Fruit fly (Drosophila melanogaster) whole organism, prepupa: Measurements from ENCODE around the gene GluRIIA.

Source experiments
- Blimp-1 ChIP-seq: fragments of 200-800 bp; sonication (Bioruptor generic); optimal IDR thresholded peaks from 3 replicates; lab custom pipeline; 2017; ENCODE audit warnings: missing biosample characterization, missing genetic modification characterization, mild to moderate bottlenecking, moderate library complexity, missing genetic modification reagents
- CG10631 ChIP-seq: fragments of 200-800 bp; sonication (Bioruptor generic); optimal IDR thresholded peaks from 2 replicates; lab custom pipeline; 2016; ENCODE audit warnings: missing biosample characterization, missing genetic modification characterization
- CG10669 ChIP-seq: fragments of 200-800 bp; sonication (Bioruptor generic); optimal IDR thresholded peaks from 3 replicates; lab custom pipeline; 2018; ENCODE audit warnings: missing biosample characterization, mild to moderate bottlenecking, missing genetic modification characterization, moderate library complexity
- CG11294 ChIP-seq: fragments of 200-800 bp; sonication (Bioruptor generic); IDR thresholded peaks from 2 replicates; pipeline ENCODE4 v1.3.6; 2022; ENCODE audit warnings: missing biosample characterization, missing genetic modification characterization
- CG11762 ChIP-seq: fragments of 200-800 bp; sonication (Bioruptor generic); optimal IDR thresholded peaks from 3 replicates; lab custom pipeline; 2016; ENCODE audit warnings: missing biosample characterization, missing genetic modification characterization; ENCODE audit not compliant: insufficient read depth
- CG11902 ChIP-seq: fragments of 200-800 bp; sonication (Bioruptor generic); optimal IDR thresholded peaks from 3 replicates; lab custom pipeline; 2016; ENCODE audit warnings: missing biosample characterization, missing genetic modification characterization
- CG15336 ChIP-seq: fragments of 200-800 bp; sonication (Bioruptor generic); IDR thresholded peaks from 2 replicates; pipeline ENCODE4 v1.3.6; 2022; ENCODE audit warnings: missing biosample characterization, missing genetic modification characterization
- CG1621 ChIP-seq: fragments of 200-800 bp; sonication (Bioruptor generic); optimal IDR thresholded peaks from 3 replicates; lab custom pipeline; 2018; ENCODE audit warnings: missing biosample characterization, mild to moderate bottlenecking, missing genetic modification characterization
- CG16779 ChIP-seq: fragments of 200-800 bp; sonication (Bioruptor generic); optimal IDR thresholded peaks from 3 replicates; lab custom pipeline; 2017; ENCODE audit warnings: missing biosample characterization, mild to moderate bottlenecking, missing genetic modification characterization
- CG3032 ChIP-seq: fragments of 200-800 bp; optimal IDR thresholded peaks from 2 replicates; lab custom pipeline; 2019; ENCODE audit warnings: missing biosample characterization, mild to moderate bottlenecking, missing genetic modification characterization, moderate library complexity
- CG31627 ChIP-seq: fragments of 200-800 bp; sonication (Bioruptor generic); optimal IDR thresholded peaks from 3 replicates; lab custom pipeline; 2016; ENCODE audit warnings: missing biosample characterization, missing genetic modification characterization
- CG32006 ChIP-seq: fragments of 200-800 bp; sonication (Bioruptor generic); optimal IDR thresholded peaks from 3 replicates; lab custom pipeline; 2017; ENCODE audit warnings: missing biosample characterization, mild to moderate bottlenecking, missing genetic modification characterization
- CG34406 ChIP-seq: fragments of 200-800 bp; sonication (Bioruptor generic); optimal IDR thresholded peaks from 3 replicates; lab custom pipeline; 2016; ENCODE audit warnings: missing biosample characterization, missing genetic modification characterization
- CG3919 ChIP-seq: fragments of 200-800 bp; sonication (Bioruptor generic); optimal IDR thresholded peaks from 3 replicates; lab custom pipeline; 2016; ENCODE audit warnings: missing biosample characterization, missing genetic modification characterization
- CG6163 ChIP-seq: fragments of 200-800 bp; sonication (Bioruptor generic); IDR thresholded peaks from 3 replicates; pipeline ENCODE4 v1.3.6; 2022; ENCODE audit warnings: missing biosample characterization, missing genetic modification characterization
- CG6792 ChIP-seq: fragments of 200-800 bp; sonication (Bioruptor generic); optimal IDR thresholded peaks from 3 replicates; lab custom pipeline; 2016; ENCODE audit warnings: missing biosample characterization, missing genetic modification characterization
- CG6808 ChIP-seq: fragments of 200-800 bp; sonication (Bioruptor generic); optimal IDR thresholded peaks from 3 replicates; lab custom pipeline; 2017; ENCODE audit warnings: missing biosample characterization, missing genetic modification characterization, mild to moderate bottlenecking, moderate library complexity, missing genetic modification reagents
- CG6854 ChIP-seq: fragments of 200-800 bp; sonication (Bioruptor generic); optimal IDR thresholded peaks from 2 replicates; lab custom pipeline; 2017; ENCODE audit warnings: missing biosample characterization, mild to moderate bottlenecking, missing genetic modification characterization
- CG8632 ChIP-seq: fragments of 200-800 bp; sonication (Bioruptor generic); optimal IDR thresholded peaks from 3 replicates; lab custom pipeline; 2016; ENCODE audit warnings: missing biosample characterization, missing genetic modification characterization
- CG9139 ChIP-seq: fragments of 200-800 bp; sonication (Bioruptor generic); optimal IDR thresholded peaks from 3 replicates; lab custom pipeline; 2017; ENCODE audit warnings: missing biosample characterization, mild to moderate bottlenecking, missing genetic modification characterization
- Eip75B ChIP-seq: fragments of 200-800 bp; sonication (Bioruptor generic); optimal IDR thresholded peaks from 3 replicates; lab custom pipeline; 2016; ENCODE audit warnings: missing biosample characterization, missing genetic modification characterization
- Eip78C ChIP-seq: fragments of 200-800 bp; sonication (Bioruptor generic); peaks from one replicate; lab custom pipeline; 2016; ENCODE audit warnings: missing biosample characterization, missing genetic modification characterization
- Eip93F ChIP-seq: fragments of 200-800 bp; sonication (Bioruptor generic); optimal IDR thresholded peaks from 2 replicates; lab custom pipeline; 2016; ENCODE audit warnings: missing biosample characterization, mild to moderate bottlenecking, missing genetic modification characterization
- Ets21C ChIP-seq: fragments of 200-800 bp; sonication (Bioruptor generic); optimal IDR thresholded peaks from 3 replicates; lab custom pipeline; 2016; ENCODE audit warnings: missing biosample characterization, missing genetic modification characterization
- Ets96B ChIP-seq: fragments of 200-800 bp; optimal IDR thresholded peaks from 2 replicates; lab custom pipeline; 2019; ENCODE audit warnings: missing biosample characterization, mild to moderate bottlenecking, missing genetic modification characterization, moderate library complexity
- Gug ChIP-seq: fragments of 200-800 bp; sonication (Bioruptor generic); IDR thresholded peaks from 2 replicates; pipeline ENCODE4 v1.3.6; 2022; ENCODE audit warnings: missing biosample characterization, missing genetic modification characterization
- Hr38 ChIP-seq: sonication (Bioruptor generic); optimal IDR thresholded peaks from 2 replicates; lab custom pipeline; 2016; ENCODE audit warnings: missing biosample characterization, missing genetic modification characterization
- Hr4 ChIP-seq: fragments of 200-800 bp; sonication (Bioruptor generic); optimal IDR thresholded peaks from 3 replicates; lab custom pipeline; 2016; ENCODE audit warnings: missing biosample characterization, missing genetic modification characterization
- Lpt ChIP-seq: fragments of 200-800 bp; sonication (Bioruptor generic); optimal IDR thresholded peaks from 3 replicates; lab custom pipeline; 2016; ENCODE audit warnings: missing biosample characterization, missing genetic modification characterization
- Smox ChIP-seq: fragments of 200-800 bp; sonication (Bioruptor generic); optimal IDR thresholded peaks from 3 replicates; lab custom pipeline; 2016; ENCODE audit warnings: missing biosample characterization, missing genetic modification characterization
- Sox102F ChIP-seq: fragments of 200-800 bp; sonication (Bioruptor generic); optimal IDR thresholded peaks from 2 replicates; lab custom pipeline; 2016; ENCODE audit warnings: missing biosample characterization, mild to moderate bottlenecking, missing genetic modification characterization
- Sox14 ChIP-seq: fragments of 200-800 bp; sonication (Bioruptor generic); optimal IDR thresholded peaks from 3 replicates; lab custom pipeline; 2016; ENCODE audit warnings: missing biosample characterization, missing genetic modification characterization
- achi ChIP-seq: fragments of 200-800 bp; sonication (Bioruptor generic); optimal IDR thresholded peaks from 3 replicates; lab custom pipeline; 2016; ENCODE audit warnings: missing biosample characterization, missing genetic modification characterization
- cyc ChIP-seq: fragments of 200-800 bp; sonication (Bioruptor generic); optimal IDR thresholded peaks from 3 replicates; lab custom pipeline; 2016; ENCODE audit warnings: missing biosample characterization, missing genetic modification characterization
- dac ChIP-seq: fragments of 200-800 bp; sonication (Bioruptor generic); optimal IDR thresholded peaks from 2 replicates; lab custom pipeline; 2017; ENCODE audit warnings: missing biosample characterization, mild to moderate bottlenecking, missing genetic modification characterization
- dsx ChIP-seq: fragments of 200-800 bp; optimal IDR thresholded peaks from 3 replicates; lab custom pipeline; 2019; ENCODE audit warnings: missing biosample characterization, mild to moderate bottlenecking, missing genetic modification characterization, moderate library complexity; ENCODE audit not compliant: poor library complexity, severe bottlenecking
- eg ChIP-seq: fragments of 200-800 bp; sonication (Bioruptor generic); IDR thresholded peaks from 3 replicates; pipeline ENCODE4 v1.3.6; 2022; ENCODE audit warnings: missing biosample characterization, missing genetic modification characterization
- esn ChIP-seq: fragments of 200-800 bp; sonication (Bioruptor generic); optimal IDR thresholded peaks from 2 replicates; lab custom pipeline; 2016; ENCODE audit warnings: missing biosample characterization, mild to moderate bottlenecking, missing genetic modification characterization, moderate library complexity
- fd59A ChIP-seq: fragments of 200-800 bp; sonication (Bioruptor generic); optimal IDR thresholded peaks from 2 replicates; lab custom pipeline; 2017; ENCODE audit warnings: missing biosample characterization, mild to moderate bottlenecking, missing genetic modification characterization, missing genetic modification reagents
- fd85E ChIP-seq: fragments of 200-800 bp; sonication (Bioruptor generic); optimal IDR thresholded peaks from 3 replicates; lab custom pipeline; 2016; ENCODE audit warnings: missing biosample characterization, missing genetic modification characterization
- fkh ChIP-seq: fragments of 200-800 bp; sonication (Bioruptor generic); optimal IDR thresholded peaks from 3 replicates; lab custom pipeline; 2017; ENCODE audit warnings: missing biosample characterization, mild to moderate bottlenecking, missing genetic modification characterization, moderate library complexity
- lz ChIP-seq: fragments of 200-800 bp; sonication (Bioruptor generic); optimal IDR thresholded peaks from 3 replicates; lab custom pipeline; 2016; ENCODE audit warnings: missing biosample characterization, missing genetic modification characterization
- net ChIP-seq: fragments of 200-800 bp; sonication (Bioruptor generic); optimal IDR thresholded peaks from 3 replicates; lab custom pipeline; 2016; ENCODE audit warnings: missing biosample characterization, missing genetic modification characterization
- pdm3 ChIP-seq: fragments of 200-800 bp; sonication (Bioruptor generic); optimal IDR thresholded peaks from 3 replicates; lab custom pipeline; 2016; ENCODE audit warnings: missing biosample characterization, missing genetic modification characterization
- spab ChIP-seq: fragments of 200-800 bp; sonication (Bioruptor generic); optimal IDR thresholded peaks from 2 replicates; lab custom pipeline; 2017; ENCODE audit warnings: missing biosample characterization, mild to moderate bottlenecking, missing genetic modification characterization, missing genetic modification reagents
- ss ChIP-seq, 2 experiments: fragments of 200-800 bp; sonication (Bioruptor generic); optimal IDR thresholded peaks; 2 replicates in 1 of 2; 3 replicates in 1 of 2; lab custom pipeline; 2017 to 2018; ENCODE audit warnings: mild to moderate bottlenecking in 2 of 2, missing biosample characterization in 2 of 2, missing genetic modification characterization in 2 of 2, moderate library complexity in 1 of 2
- svp ChIP-seq: fragments of 200-800 bp; sonication (Bioruptor generic); peaks from one replicate; lab custom pipeline; 2016; ENCODE audit warnings: missing biosample characterization, missing genetic modification characterization
- vri ChIP-seq: fragments of 200-800 bp; sonication (Bioruptor generic); optimal IDR thresholded peaks from 3 replicates; lab custom pipeline; 2016; ENCODE audit warnings: missing biosample characterization, mild to moderate bottlenecking, missing genetic modification characterization

GluRIIA gene

DNA sequence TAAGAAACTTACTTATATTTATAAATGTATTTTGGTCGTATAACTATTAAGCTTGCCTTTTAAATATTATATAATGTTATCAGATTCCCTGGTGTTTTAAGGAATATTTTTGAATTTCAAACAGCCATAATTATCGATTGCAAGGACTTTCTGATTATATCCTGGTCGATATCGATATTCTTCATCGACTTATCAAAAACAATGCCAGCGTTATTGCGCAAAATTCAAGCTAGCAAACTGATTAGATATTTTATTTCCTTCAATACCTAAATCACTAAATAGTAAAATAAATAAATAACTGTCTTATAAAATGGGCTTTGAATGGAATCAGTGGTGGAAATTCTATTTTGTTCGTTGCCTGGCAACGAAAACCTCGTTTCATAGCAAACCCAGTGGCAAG is 37.5 kb upstream of the GluRIIA start, which contains the start of gene CG14020:
Gene CG14020, plus strand, starts transcription at position 345 of the 400 bp plus-strand sequence.
- no peak for TF ChIP-seq Lpt (GFP tag; lab: Kevin White, UChicago)
- TF ChIP-seq vri, result no peak
- no peak for TF ChIP-seq fd59A (GFP tag; lab: Kevin White, UChicago)
- TF ChIP-seq spab (GFP tag; lab: Kevin White, UChicago), result no peak
- TF ChIP-seq CG6163 (GFP tag; lab: Robert Waterston, UW), result no peak
- no peak for TF ChIP-seq Ets21C
- no peak for TF ChIP-seq Sox14 (GFP tag; lab: Kevin White, UChicago)
- no peak for TF ChIP-seq cyc
- TF ChIP-seq CG6854 (GFP tag; lab: Kevin White, UChicago), result no peak
- TF ChIP-seq Eip75B, result no peak
- TF ChIP-seq fkh (GFP tag; lab: Kevin White, UChicago), result no peak
- TF ChIP-seq lz, result no peak
- TF ChIP-seq achi (GFP tag; lab: Kevin White, UChicago), result no peak
- TF ChIP-seq dsx (GFP tag; lab: Kevin White, UChicago), result no peak

DNA sequence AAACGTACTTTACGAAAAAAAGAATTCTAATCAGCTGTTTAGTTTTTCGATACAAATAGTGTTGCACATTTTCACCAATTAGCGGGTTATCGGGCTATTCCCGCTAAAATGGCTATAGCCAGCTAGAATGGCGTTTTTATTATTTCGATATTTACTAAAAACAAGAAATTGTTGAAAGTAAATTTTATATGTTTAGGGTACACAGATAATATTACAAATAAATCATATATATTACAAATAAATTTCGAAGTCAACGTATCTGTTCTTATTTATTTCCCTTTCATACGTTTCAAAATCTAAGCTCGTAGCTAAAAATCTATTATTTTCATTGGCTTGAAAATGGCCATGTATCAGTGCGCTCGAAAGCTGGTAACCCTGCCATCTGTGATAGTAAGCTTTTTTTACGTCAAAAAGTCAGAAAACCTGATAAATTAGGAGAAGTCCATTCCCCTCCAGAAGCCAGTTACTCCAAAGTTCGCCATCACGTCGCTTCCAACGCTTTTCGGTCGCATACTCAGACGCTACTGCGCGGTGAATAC is 35.0 kb upstream of the GluRIIA start, which contains the start of the genes CG7382 and cl:
Gene CG7382, minus strand, starts transcription at position 51 of the 539 bp plus-strand sequence.
Gene cl, plus strand, starts transcription at position 290 of the 539 bp plus-strand sequence.
- TF ChIP-seq Gug (GFP tag; lab: Robert Waterston, UW), result no peak
- TF ChIP-seq CG6163 (GFP tag; lab: Robert Waterston, UW), result no peak
- peak; percentile 22 for TF ChIP-seq CG6808 (GFP tag; lab: Kevin White, UChicago)
- TF ChIP-seq Sox14 (GFP tag; lab: Kevin White, UChicago), result peak; percentile 33
- TF ChIP-seq CG10669 (GFP tag; lab: Kevin White, UChicago), result no peak
- TF ChIP-seq net (GFP tag; lab: Kevin White, UChicago), result no peak
- TF ChIP-seq CG3919 (GFP tag; lab: Kevin White, UChicago), result no peak
- no peak for TF ChIP-seq Hr4 (GFP tag; lab: Kevin White, UChicago)
- TF ChIP-seq CG3032, result peak; percentile 64
- TF ChIP-seq lz, result peak; percentile 48
- no peak for TF ChIP-seq CG9139 (GFP tag; lab: Kevin White, UChicago)
- TF ChIP-seq CG6792 (GFP tag; lab: Kevin White, UChicago), result peak; percentile 9
- TF ChIP-seq CG16779 (tag; lab: Kevin White, UChicago), result no peak
- no peak for TF ChIP-seq CG8632
- TF ChIP-seq Eip93F (GFP tag; lab: Kevin White, UChicago), result no peak
- TF ChIP-seq Smox, result no peak
- TF ChIP-seq Hr38 (GFP tag; lab: Kevin White, UChicago), result no peak
- TF ChIP-seq CG6854 (GFP tag; lab: Kevin White, UChicago), result no peak
- TF ChIP-seq CG10631 (GFP tag; lab: Kevin White, UChicago), result peak; percentile 38
- TF ChIP-seq CG11762 (GFP tag; lab: Kevin White, UChicago), result no peak
- TF ChIP-seq Ets96B (tag; lab: Kevin White, UChicago), result peak; percentile 27
- peak; percentile 7 for TF ChIP-seq esn (GFP tag; lab: Kevin White, UChicago)
- TF ChIP-seq ss (GFP tag; optimal IDR thresholded peaks at IDR 0.05; lab: Kevin White, UChicago), result peak in 1 of 2 experiments; percentile 30
- peak; percentile 1 for TF ChIP-seq CG34406 (GFP tag; lab: Kevin White, UChicago)
- peak; percentile 19 for TF ChIP-seq CG1621 (tag; lab: Kevin White, UChicago)
- TF ChIP-seq fd85E (GFP tag; lab: Kevin White, UChicago), result no peak
- TF ChIP-seq eg (GFP tag; lab: Robert Waterston, UW), result no peak; the same call in 2 of the 3 replicates
- no peak for TF ChIP-seq Ets21C
- TF ChIP-seq Lpt (GFP tag; lab: Kevin White, UChicago), result no peak
- TF ChIP-seq CG32006, result peak; percentile 44
- TF ChIP-seq Eip75B, result peak; percentile 25
- TF ChIP-seq svp (GFP tag; lab: Kevin White, UChicago), result no peak
- TF ChIP-seq cyc, result peak; percentile 35
- TF ChIP-seq Blimp-1, result no peak
- no peak for TF ChIP-seq fkh (GFP tag; lab: Kevin White, UChicago)
- no peak for TF ChIP-seq Eip78C
- TF ChIP-seq dsx (GFP tag; lab: Kevin White, UChicago), result peak; percentile 2
- no peak for TF ChIP-seq pdm3 (GFP tag; lab: Kevin White, UChicago)
- peak; percentile 9 for TF ChIP-seq CG11902 (GFP tag; lab: Kevin White, UChicago)
- peak; percentile 16 for TF ChIP-seq CG31627
- TF ChIP-seq CG11294, result no peak
- no peak for TF ChIP-seq dac (GFP tag; lab: Kevin White, UChicago)
- TF ChIP-seq Sox102F (GFP tag; lab: Kevin White, UChicago), result no peak
- TF ChIP-seq CG15336 (GFP tag; lab: Robert Waterston, UW), result no peak
